Fruit fly (Drosophila melanogaster) whole organism, adult: ENCODE measurements around the gene CG5877.

Experiments used
- CG11617 ChIP-seq: fragments of 200-800 bp; sonication (Bioruptor generic); optimal IDR thresholded peaks from 2 replicates; lab custom pipeline; 2017; ENCODE audit warnings: mild to moderate bottlenecking, missing biosample characterization, missing genetic modification reagents, missing genetic modification characterization
- CG12768 ChIP-seq: fragments of 200-800 bp; sonication (Bioruptor generic); optimal IDR thresholded peaks from 2 replicates; lab custom pipeline; 2017; ENCODE audit warnings: missing biosample characterization, missing genetic modification characterization, mild to moderate bottlenecking, moderate library complexity, missing genetic modification reagents
- CG14711 ChIP-seq: fragments of 200-800 bp; sonication (Bioruptor generic); optimal IDR thresholded peaks from 2 replicates; lab custom pipeline; 2018; ENCODE audit warnings: missing biosample characterization, mild to moderate bottlenecking, missing genetic modification characterization, moderate library complexity
- CG1620 ChIP-seq: fragments of 200-800 bp; sonication (Bioruptor generic); optimal IDR thresholded peaks from 2 replicates; lab custom pipeline; 2016; ENCODE audit warnings: missing biosample characterization, missing genetic modification characterization
- CG33017 ChIP-seq: fragments of 200-800 bp; sonication (Bioruptor generic); optimal IDR thresholded peaks from 2 replicates; lab custom pipeline; 2018; ENCODE audit warnings: missing biosample characterization, mild to moderate bottlenecking, missing genetic modification characterization, moderate library complexity
- CG5204 ChIP-seq: fragments of 200-800 bp; sonication (Bioruptor generic); optimal IDR thresholded peaks from 2 replicates; lab custom pipeline; 2016; ENCODE audit warnings: missing biosample characterization, missing genetic modification characterization
- CG7045 ChIP-seq: fragments of 200-800 bp; sonication (Bioruptor generic); optimal IDR thresholded peaks from 2 replicates; lab custom pipeline; 2017; ENCODE audit warnings: missing biosample characterization, mild to moderate bottlenecking, missing genetic modification characterization
- CG7101 ChIP-seq: fragments of 200-800 bp; sonication (Bioruptor generic); optimal IDR thresholded peaks from 2 replicates; lab custom pipeline; 2018; ENCODE audit warnings: missing biosample characterization, mild to moderate bottlenecking, missing genetic modification characterization, moderate library complexity
- Clk ChIP-seq: fragments of 200-800 bp; sonication (Bioruptor generic); optimal IDR thresholded peaks from 2 replicates; lab custom pipeline; 2017; ENCODE audit warnings: missing biosample characterization, missing genetic modification characterization
- Crg-1 ChIP-seq: fragments of 200-800 bp; sonication (Bioruptor generic); optimal IDR thresholded peaks from 2 replicates; lab custom pipeline; 2016; ENCODE audit warnings: missing biosample characterization, missing genetic modification characterization
- Hr96 ChIP-seq: fragments of 200-800 bp; sonication (Bioruptor generic); optimal IDR thresholded peaks from 2 replicates; lab custom pipeline; 2016; ENCODE audit warnings: missing biosample characterization, missing genetic modification characterization
- Mnt ChIP-seq: fragments of 200-800 bp; sonication (Bioruptor generic); optimal IDR thresholded peaks from 2 replicates; lab custom pipeline; 2016; ENCODE audit warnings: missing biosample characterization, mild to moderate bottlenecking, missing genetic modification characterization
- bab1 ChIP-seq: fragments of 200-800 bp; sonication (Bioruptor generic); optimal IDR thresholded peaks from 3 replicates; lab custom pipeline; 2019; ENCODE audit warnings: missing biosample characterization, mild to moderate bottlenecking, missing genetic modification characterization, moderate library complexity
- cic ChIP-seq: fragments of 200-800 bp; sonication (Bioruptor generic); optimal IDR thresholded peaks from 2 replicates; lab custom pipeline; 2017; ENCODE audit warnings: missing biosample characterization, mild to moderate bottlenecking, missing genetic modification characterization, moderate library complexity
- cnc ChIP-seq, 2 experiments: fragments of >200 bp; optimal IDR thresholded peaks; 2 replicates each; lab custom pipeline; 2017
- kay ChIP-seq: fragments of 200-800 bp; sonication (Bioruptor generic); peaks from one replicate; lab custom pipeline; 2016; ENCODE audit warnings: missing biosample characterization, missing genetic modification characterization, borderline replicate concordance
- ovo ChIP-seq: fragments of 200-800 bp; sonication (Bioruptor generic); optimal IDR thresholded peaks from 2 replicates; lab custom pipeline; 2016; ENCODE audit warnings: missing biosample characterization, missing genetic modification characterization
- pad ChIP-seq: fragments of 200-800 bp; sonication (Bioruptor generic); optimal IDR thresholded peaks from 3 replicates; lab custom pipeline; 2017; ENCODE audit warnings: missing biosample characterization, missing genetic modification characterization, mild to moderate bottlenecking, moderate library complexity, missing genetic modification reagents
- tj ChIP-seq: fragments of 200-800 bp; sonication (Bioruptor generic); optimal IDR thresholded peaks from 3 replicates; lab custom pipeline; 2017; ENCODE audit warnings: missing biosample characterization, mild to moderate bottlenecking, missing genetic modification characterization, moderate library complexity
- toe ChIP-seq: fragments of 200-800 bp; sonication (Bioruptor generic); optimal IDR thresholded peaks from 2 replicates; lab custom pipeline; 2016; ENCODE audit warnings: missing biosample characterization, missing genetic modification characterization

Gene CG5877

DNA sequence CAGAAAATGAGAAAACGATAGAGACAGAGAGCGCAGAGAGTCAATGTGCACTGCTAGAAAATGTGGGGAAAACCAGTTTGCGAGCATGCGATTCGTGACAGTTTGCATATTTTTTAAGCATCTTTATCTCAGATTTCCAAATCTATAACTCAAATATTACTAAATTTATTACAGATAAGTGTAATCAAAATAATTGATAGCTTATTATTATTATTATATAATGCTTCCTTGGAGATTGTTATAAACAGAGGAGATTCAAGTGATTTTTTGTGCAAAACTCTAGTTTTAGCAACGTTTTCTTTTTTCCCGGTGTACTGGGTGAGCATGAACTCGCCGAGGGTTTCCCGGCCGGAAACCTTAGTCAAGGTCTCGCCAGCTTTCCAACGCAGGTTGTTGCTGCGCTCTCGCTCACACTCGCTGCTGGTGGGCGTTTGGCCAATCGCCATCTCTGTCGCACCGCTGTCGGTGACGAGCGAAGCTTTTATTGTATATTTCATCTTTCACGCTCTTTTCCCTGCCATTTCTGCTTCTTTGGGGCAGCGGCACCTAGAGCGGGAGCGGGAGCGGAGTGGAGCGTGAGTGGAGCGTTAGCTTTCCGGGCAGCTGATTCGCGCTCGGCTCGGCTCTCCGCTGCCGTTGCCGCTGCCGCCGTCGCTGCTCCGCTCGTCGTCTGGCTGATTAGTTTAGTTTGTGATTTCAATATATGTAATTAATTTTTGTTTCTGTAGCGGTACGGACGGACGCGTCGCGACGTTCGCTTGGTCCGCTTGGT is 5.7 kb downstream of the CG5877 start:
- TF ChIP-seq Clk (peak; percentile 92), toe (GFP tag; lab: Kevin White, UChicago) (peak; percentile 74), cic (peak; percentile 71), CG11617 (GFP tag; lab: Kevin White, UChicago) (peak; percentile 99), Mnt (GFP tag; lab: Kevin White, UChicago) (peak; percentile 86), Hr96 (GFP tag; lab: Kevin White, UChicago) (peak; percentile 83), cnc (optimal IDR thresholded peaks at IDR 0.05; lab: Kevin White, UChicago) (no peak), CG7045 (peak; percentile 96), CG5204 (GFP tag; lab: Kevin White, UChicago) (peak; percentile 87), CG33017 (tag; lab: Kevin White, UChicago) (peak; percentile 95), ovo (GFP tag; lab: Kevin White, UChicago) (peak; percentile 93), Crg-1 (GFP tag; lab: Kevin White, UChicago) (peak; percentile 95), CG7101 (peak; percentile 98), CG1620 (GFP tag; lab: Kevin White, UChicago) (peak; percentile 89), tj (GFP tag; lab: Kevin White, UChicago) (peak; percentile 93), CG12768 (GFP tag; lab: Kevin White, UChicago) (peak; percentile 96), pad (GFP tag; lab: Kevin White, UChicago) (peak; percentile 97), CG14711 (tag; lab: Kevin White, UChicago) (peak; percentile 95), kay (GFP tag; lab: Kevin White, UChicago) (peak; percentile 83), bab1 (GFP tag; lab: Kevin White, UChicago) (peak; percentile 96)

DNA sequence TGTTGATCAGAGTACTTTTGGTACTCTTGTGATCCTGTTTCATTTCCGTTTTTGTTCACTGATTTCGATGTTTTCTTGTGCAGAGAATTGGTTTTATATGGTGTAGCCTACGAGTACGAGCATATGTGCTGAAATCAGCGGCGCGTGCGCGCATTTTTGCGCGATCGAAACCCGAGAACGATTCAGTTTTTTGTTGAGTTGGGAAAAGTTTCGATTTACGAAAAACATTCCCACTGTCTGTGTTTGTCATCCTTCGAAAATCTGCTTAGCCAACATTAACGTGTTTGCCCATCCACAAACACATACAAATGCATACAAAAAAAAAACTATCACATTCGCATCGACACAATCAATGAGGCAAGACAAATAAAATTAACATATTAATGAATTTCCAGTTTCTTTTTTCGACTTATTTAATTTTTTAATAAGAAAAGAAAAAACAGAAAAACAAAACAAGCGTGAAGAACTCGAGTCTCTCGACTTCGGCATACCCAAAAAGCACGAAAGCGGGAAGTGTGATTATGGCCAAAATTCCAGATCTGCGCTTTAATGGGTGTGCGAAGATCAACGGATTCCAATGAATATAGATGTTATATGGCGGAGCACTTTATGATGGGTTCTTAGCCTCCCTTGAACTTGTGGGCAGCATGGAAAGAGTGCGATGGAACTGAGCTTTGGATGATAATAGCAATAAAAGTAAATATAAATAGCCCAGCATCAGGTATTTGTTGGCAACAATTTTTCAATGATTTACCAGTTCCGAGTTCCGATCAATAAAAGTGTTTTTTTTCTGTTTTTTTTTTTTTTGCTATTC is 7.3 kb downstream of the CG5877 start:
- TF ChIP-seq bab1 (GFP tag; lab: Kevin White, UChicago) (no peak), kay (GFP tag; lab: Kevin White, UChicago) (no peak), tj (GFP tag; lab: Kevin White, UChicago) (peak; percentile 92)

DNA sequence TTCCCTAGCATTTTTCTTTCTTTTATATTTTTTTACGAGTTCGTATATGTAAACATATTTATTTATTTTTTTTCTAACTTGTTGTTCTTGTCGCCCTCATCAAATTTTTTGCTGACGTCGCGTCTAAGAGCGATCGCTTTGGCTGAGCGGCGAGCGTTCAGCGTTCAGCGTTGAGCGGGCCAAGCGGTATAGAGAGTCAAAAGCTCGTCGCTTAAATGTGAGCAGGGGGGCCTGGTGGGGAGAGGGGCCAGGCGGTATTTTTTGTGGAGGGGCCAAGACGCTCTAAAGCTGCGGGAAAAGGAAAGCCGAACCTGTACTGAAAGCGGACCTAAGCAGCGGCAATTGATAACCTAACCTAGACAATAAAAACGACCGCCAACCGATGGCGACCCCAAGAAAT is 8.3 kb downstream of the CG5877 start:
- TF ChIP-seq pad (GFP tag; lab: Kevin White, UChicago) (peak; percentile 80), CG33017 (tag; lab: Kevin White, UChicago) (no peak), CG1620 (GFP tag; lab: Kevin White, UChicago) (no peak), CG12768 (GFP tag; lab: Kevin White, UChicago) (peak; percentile 29), ovo (GFP tag; lab: Kevin White, UChicago) (no peak), CG5204 (GFP tag; lab: Kevin White, UChicago) (no peak), cic (no peak), CG14711 (tag; lab: Kevin White, UChicago) (peak; percentile 22), Clk (no peak), cnc (optimal IDR thresholded peaks at IDR 0.05; lab: Kevin White, UChicago) (no peak), Mnt (GFP tag; lab: Kevin White, UChicago) (peak; percentile 19), CG7101 (peak; percentile 32), CG11617 (GFP tag; lab: Kevin White, UChicago) (no peak), CG7045 (no peak), Crg-1 (GFP tag; lab: Kevin White, UChicago) (no peak), tj (GFP tag; lab: Kevin White, UChicago) (peak; percentile 97), bab1 (GFP tag; lab: Kevin White, UChicago) (no peak), Hr96 (GFP tag; lab: Kevin White, UChicago) (no peak), toe (GFP tag; lab: Kevin White, UChicago) (no peak), kay (GFP tag; lab: Kevin White, UChicago) (no peak)

DNA sequence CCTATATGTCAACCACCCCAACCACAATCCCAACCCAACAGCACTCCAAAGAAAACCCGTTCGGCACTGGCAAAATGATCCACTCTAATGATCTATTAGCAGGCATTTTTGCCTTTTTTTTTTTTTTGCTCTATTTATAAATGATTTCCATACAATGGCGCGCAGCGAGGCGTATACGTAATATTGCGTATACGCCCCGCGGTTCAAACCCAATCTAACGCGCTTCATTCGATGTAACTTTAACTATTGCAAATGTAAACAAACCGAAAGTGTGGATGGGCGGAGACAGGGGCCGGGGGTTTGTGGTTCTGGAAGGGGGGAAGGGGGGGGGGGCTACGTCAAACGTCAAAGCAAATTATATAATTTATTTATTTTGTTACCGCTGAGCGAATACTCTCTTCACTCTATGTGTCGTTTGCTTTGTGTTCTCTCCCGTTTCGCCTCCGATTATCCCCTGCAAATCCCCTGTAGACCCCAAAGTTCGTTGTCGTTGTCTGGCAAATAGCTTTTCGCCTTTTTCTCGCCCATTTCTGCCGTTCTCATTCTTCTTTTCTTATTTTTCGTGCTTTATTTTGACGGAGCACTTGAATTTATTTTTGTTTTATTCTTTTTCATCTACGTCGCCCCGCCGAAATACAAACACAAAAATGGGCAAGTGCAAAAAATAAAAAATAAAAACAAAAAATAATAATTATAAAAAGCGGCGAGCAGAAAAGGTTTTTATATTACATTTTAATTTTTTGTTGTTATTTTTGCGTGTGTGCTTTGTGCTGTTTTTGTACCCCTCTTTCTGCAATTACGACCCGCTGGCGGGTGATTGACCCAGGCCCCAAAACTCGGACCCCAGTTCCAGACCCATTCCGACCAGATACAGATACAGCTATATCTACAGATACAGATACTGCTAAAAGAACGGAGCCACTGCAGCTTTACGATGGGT is 10.6 kb downstream of the CG5877 start:
- no peak for TF ChIP-seq CG14711 (tag; lab: Kevin White, UChicago)
- TF ChIP-seq Crg-1 (GFP tag; lab: Kevin White, UChicago), result no peak
- peak; percentile 31 for TF ChIP-seq bab1 (GFP tag; lab: Kevin White, UChicago)
- no peak for TF ChIP-seq CG1620 (GFP tag; lab: Kevin White, UChicago)
- no peak for TF ChIP-seq CG11617 (GFP tag; lab: Kevin White, UChicago)
- TF ChIP-seq cnc (optimal IDR thresholded peaks at IDR 0.05; lab: Kevin White, UChicago), result no peak
- no peak for TF ChIP-seq CG5204 (GFP tag; lab: Kevin White, UChicago)
- TF ChIP-seq CG7101, result peak; percentile 30
- peak; percentile 45 for TF ChIP-seq pad (GFP tag; lab: Kevin White, UChicago)
- TF ChIP-seq CG33017 (tag; lab: Kevin White, UChicago), result peak; percentile 34
- peak; percentile 55 for TF ChIP-seq kay (GFP tag; lab: Kevin White, UChicago)
- TF ChIP-seq ovo (GFP tag; lab: Kevin White, UChicago), result peak; percentile 21
- peak; percentile 71 for TF ChIP-seq cic
- no peak for TF ChIP-seq Hr96 (GFP tag; lab: Kevin White, UChicago)
- TF ChIP-seq CG7045, result no peak
- peak; percentile 47 for TF ChIP-seq tj (GFP tag; lab: Kevin White, UChicago)
- peak; percentile 47 for TF ChIP-seq CG12768 (GFP tag; lab: Kevin White, UChicago)
- no peak for TF ChIP-seq Mnt (GFP tag; lab: Kevin White, UChicago)
